Fruit fly (Drosophila melanogaster): Measurements from ENCODE around the gene Sec22.
A peak's percentile ranks its signal among the peaks of the same experiment; 100 is the strongest.

Sec22 gene

dm6 chrX:790039-790597 lies 15.8 kb upstream of the Sec22 start, which contains the start of gene CG13360:
Gene CG13360, minus strand, starts transcription at chrX:790089.
- no peak for TF ChIP-seq noc (tag; optimal IDR thresholded peaks at IDR 0.05)

DNA sequence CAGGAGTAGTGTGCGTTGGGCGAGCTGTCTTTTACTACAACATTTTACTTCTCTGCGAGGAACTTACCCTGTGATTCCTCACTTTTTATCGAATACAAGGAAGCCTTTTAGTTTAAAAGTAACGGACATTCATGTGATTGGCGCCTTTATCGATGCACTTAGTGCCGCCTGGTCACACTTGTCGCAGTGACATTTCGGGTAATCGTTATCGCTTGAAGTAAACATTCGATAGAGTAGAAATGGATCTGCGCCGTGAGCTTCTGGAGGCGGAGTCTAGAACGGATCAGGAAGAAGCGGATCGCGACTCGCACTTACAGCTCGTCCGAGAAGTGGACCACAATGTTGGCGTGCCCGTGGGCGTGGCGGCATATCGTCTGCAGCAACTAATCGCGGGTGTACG lies 13.0 kb upstream of the Sec22 start, which contains the start of gene CG16989:
CG16989 (plus strand) TSS at position 225 of the 400 bp plus-strand sequence.
- TF ChIP-seq noc (tag; optimal IDR thresholded peaks at IDR 0.05) = no peak

dm6 chrX:796397-796989 lies 9.4 kb upstream of the Sec22 start:
- peak; percentile 17 for TF ChIP-seq noc (tag; optimal IDR thresholded peaks at IDR 0.05)

dm6 chrX:801157-801872 lies 4.6 kb upstream of the Sec22 start, which contains the start of gene Rbf:
Gene Rbf, minus strand, starts transcription at chrX:801479.
- peak; percentile 3 for TF ChIP-seq noc (tag; optimal IDR thresholded peaks at IDR 0.05)

- no peak for TF ChIP-seq noc (tag; optimal IDR thresholded peaks at IDR 0.05)
Observed at dm6 chrX:803370-803769, 2.5 kb upstream of the Sec22 start, which contains the start of gene CG13359. Gene CG13359, minus strand, starts transcription at chrX:803470.

DNA sequence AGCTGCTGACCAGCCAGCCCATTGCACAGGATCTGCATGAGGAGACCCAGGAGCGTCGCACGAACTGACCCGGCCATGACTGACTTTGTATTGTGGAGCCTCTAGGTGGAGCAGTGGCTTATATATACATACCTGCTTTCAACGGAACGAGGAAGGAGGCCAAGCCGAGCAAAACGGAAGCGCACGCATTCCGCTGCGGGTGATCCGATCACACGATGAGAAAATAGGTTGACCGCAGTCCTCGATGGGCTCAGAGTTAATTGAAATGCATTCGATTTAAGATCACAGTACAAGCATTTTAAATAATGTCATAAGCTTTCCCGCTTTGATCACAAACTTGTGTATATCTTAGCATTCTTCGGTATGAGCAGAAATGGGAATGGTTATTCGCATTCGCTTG lies 1.1 kb upstream of the Sec22 start, which contains the start of gene CG13358:
CG13358 (minus strand) TSS at position 101 of the 400 bp plus-strand sequence.
- TF ChIP-seq noc (tag; optimal IDR thresholded peaks at IDR 0.05) = no peak

dm6 chrX:824961-825360 lies 19.1 kb downstream of the Sec22 start:
- no peak for TF ChIP-seq noc (tag; optimal IDR thresholded peaks at IDR 0.05)

DNA sequence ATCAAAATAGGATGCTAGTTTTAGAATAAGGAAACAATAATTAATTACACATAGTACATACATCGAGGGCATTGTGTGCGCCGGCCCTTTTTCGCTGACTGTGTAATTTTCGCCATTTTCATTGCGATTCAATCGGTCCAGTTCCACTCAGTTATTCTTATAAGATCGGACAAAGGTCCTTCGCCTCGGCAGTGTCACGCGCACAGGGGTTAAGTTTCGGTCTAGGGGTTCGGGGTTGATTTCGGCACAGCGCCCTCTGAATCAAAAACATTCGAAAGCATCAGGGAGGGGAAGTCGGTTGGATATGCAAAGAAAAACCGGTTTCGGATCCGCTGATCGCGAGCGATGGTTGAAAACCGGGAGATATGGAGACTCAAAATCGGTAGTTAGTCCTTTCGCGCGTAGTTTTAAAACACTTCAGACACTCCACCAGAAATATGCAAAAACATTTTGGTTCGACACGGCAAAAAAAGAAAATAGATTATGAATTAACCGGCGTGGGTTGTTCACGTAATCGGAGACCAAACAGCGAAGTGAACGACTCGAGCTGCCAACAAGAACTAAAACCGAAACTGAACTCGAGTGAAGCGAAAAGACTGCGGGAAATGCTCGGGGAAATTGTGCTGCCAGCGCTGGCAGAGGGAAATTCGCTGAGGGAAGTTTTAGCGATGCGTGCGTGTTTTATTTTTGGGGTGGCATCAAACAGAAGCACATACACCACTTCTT lies 30.3 kb downstream of the Sec22 start:
- TF ChIP-seq noc (tag; optimal IDR thresholded peaks at IDR 0.05) = no peak

dm6 chrX:838012-838411 lies 32.1 kb downstream of the Sec22 start:
- TF ChIP-seq noc (tag; optimal IDR thresholded peaks at IDR 0.05) = no peak

dm6 chrX:841038-841437 lies 35.2 kb downstream of the Sec22 start:
- TF ChIP-seq noc (tag; optimal IDR thresholded peaks at IDR 0.05) = no peak

dm6 chrX:841941-842340 lies 36.1 kb downstream of the Sec22 start:
- no peak for TF ChIP-seq noc (tag; optimal IDR thresholded peaks at IDR 0.05)

- TF ChIP-seq noc (tag; optimal IDR thresholded peaks at IDR 0.05) = no peak
Observed at dm6 chrX:843489-843888, 37.6 kb downstream of the Sec22 start.

DNA sequence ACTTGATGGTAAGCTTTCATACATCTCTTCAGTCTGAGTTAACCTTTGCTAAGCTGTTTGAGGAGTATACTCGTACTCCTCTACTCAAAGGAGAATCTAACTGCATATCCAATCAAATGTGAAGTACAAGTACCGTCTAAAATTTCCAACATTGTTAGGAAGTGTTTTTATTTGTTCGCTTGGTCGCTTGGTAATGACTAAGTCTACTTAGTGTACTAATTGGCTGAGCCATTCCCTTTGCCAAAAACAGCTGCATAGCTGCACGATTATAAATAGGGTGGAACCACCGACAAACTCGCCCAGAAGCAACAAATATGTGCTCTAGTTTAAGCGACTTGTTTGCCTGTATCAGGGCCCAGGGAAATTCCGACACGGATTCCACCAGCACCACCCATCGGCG lies 38.6 kb downstream of the Sec22 start, which contains the start of gene CG14635:
CG14635 (plus strand) TSS at position 301 of the 400 bp plus-strand sequence.
- no peak for TF ChIP-seq noc (tag; optimal IDR thresholded peaks at IDR 0.05)

DNA sequence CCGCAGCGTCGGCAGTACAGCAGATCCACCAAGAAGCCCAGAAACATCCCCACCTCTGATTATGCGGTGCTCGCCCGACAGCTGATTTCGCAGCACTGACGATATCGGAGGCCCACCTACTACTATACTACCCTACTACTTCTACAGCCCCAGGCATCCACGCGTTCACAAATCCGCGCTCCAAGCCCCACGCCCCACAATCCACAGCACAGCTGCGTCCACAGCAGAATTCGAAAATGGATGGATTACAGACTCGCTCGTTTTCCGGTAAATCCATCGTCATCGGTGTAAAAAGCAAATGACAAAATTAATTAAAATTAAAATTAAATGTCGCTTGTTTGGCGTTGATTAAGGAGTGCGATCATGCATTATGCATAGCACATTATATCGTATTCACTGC lies 41.2 kb downstream of the Sec22 start, which contains the start of gene CG3713:
CG3713 (minus strand) TSS at position 101 of the 400 bp plus-strand sequence.
- no peak for TF ChIP-seq noc (tag; optimal IDR thresholded peaks at IDR 0.05)
